Worm (Caenorhabditis elegans) whole organism, late embryonic: Measurements from ENCODE around the gene Y46D2A.3.

Experiments used
- K02D7.2 ChIP-seq: sonication (generic microtip); optimal IDR thresholded peaks from 2 replicates; lab custom pipeline; 2017; ENCODE audit warnings: mild to moderate bottlenecking, missing genetic modification characterization, missing compliant biosample characterization
- ceh-22 ChIP-seq: sonication (generic microtip); optimal IDR thresholded peaks from 2 replicates; lab custom pipeline; 2017; ENCODE audit warnings: missing biosample characterization, missing genetic modification characterization
- ceh-6 ChIP-seq: fragments of 200-800 bp; sonication (Bioruptor generic); optimal IDR thresholded peaks from 2 replicates; lab custom pipeline; 2018; ENCODE audit warnings: mild to moderate bottlenecking, missing genetic modification characterization, missing compliant biosample characterization
- fkh-10 ChIP-seq: fragments of 150-350 bp; optimal IDR thresholded peaks from 2 replicates; lab custom pipeline; 2014; ENCODE audit warnings: missing biosample characterization, missing genetic modification reagents, missing genetic modification characterization
- fkh-6 ChIP-seq: sonication (generic microtip); optimal IDR thresholded peaks from 2 replicates; lab custom pipeline; 2016; ENCODE audit warnings: missing genetic modification characterization, missing compliant biosample characterization
- hlh-6 ChIP-seq: sonication (generic microtip); optimal IDR thresholded peaks from 2 replicates; lab custom pipeline; 2016; ENCODE audit warnings: missing genotype, missing genetic modification characterization, missing compliant biosample characterization
- hlh-8 ChIP-seq: sonication (generic microtip); optimal IDR thresholded peaks from 2 replicates; lab custom pipeline; 2016; ENCODE audit warnings: missing genotype, missing genetic modification characterization, missing compliant biosample characterization
- lin-11 ChIP-seq: fragments of 200-800 bp; sonication (Bioruptor generic); optimal IDR thresholded peaks from 2 replicates; lab custom pipeline; 2018; ENCODE audit warnings: mild to moderate bottlenecking, missing genetic modification characterization, missing compliant biosample characterization
- nfya-1 ChIP-seq: sonication (generic microtip); optimal IDR thresholded peaks from 2 replicates; lab custom pipeline; 2017; ENCODE audit warnings: missing genetic modification characterization, mild to moderate bottlenecking, missing compliant biosample characterization, antibody characterized with exemption, moderate library complexity
- nhr-11 ChIP-seq: fragments of 150-350 bp; optimal IDR thresholded peaks from 2 replicates; lab custom pipeline; 2014; ENCODE audit warnings: missing biosample characterization, missing genetic modification characterization
- nhr-232 ChIP-seq: sonication (generic microtip); optimal IDR thresholded peaks from 2 replicates; lab custom pipeline; 2016; ENCODE audit warnings: missing genetic modification characterization, missing compliant biosample characterization
- pros-1 ChIP-seq: fragments of 150-350 bp; optimal IDR thresholded peaks from 2 replicates; lab custom pipeline; 2014; ENCODE audit warnings: missing biosample characterization, missing genetic modification reagents, missing genetic modification characterization
- tbx-2 ChIP-seq: sonication (generic microtip); optimal IDR thresholded peaks from 2 replicates; lab custom pipeline; 2016; ENCODE audit warnings: missing genetic modification characterization, missing compliant biosample characterization
- unc-42 ChIP-seq: sonication (generic microtip); optimal IDR thresholded peaks from 2 replicates; lab custom pipeline; 2016; ENCODE audit warnings: missing genotype, missing genetic modification characterization, missing compliant biosample characterization

DNA sequence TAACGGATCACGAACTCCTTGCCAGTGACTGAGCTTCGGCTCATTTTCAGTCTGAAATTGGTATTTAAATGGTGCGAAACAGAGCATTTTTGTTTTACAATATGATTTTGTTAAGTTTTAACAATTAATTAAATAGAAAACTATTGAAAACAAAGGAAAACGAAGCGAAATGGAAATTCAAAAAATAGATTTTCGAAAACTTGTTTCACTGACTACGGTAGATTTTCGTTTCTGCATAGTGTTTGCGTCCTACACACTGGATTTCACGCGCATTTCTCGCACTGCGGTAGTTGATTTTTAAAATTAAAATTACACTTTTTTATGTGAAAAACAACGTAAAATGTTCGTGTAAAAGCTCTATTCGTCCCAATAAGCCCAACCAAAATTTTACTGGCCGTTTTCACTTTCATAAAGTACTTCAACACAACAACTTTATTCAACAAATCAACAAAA is 19.4 kb upstream of the Y46D2A.3 start, which contains the start of gene bath-30:
- TF ChIP-seq K02D7.2 (tag; lab: Kevin White, UChicago) (no peak), lin-11 (tag; lab: Kevin White, UChicago) (no peak), nhr-232 (no peak), unc-42 (tag; lab: Kevin White, UChicago) (no peak), fkh-6 (tag; lab: Kevin White, UChicago) (no peak), hlh-8 (tag; lab: Kevin White, UChicago) (no peak), fkh-10 (GFP tag; lab: Kevin White, UChicago) (no peak), ceh-6 (GFP tag; lab: Kevin White, UChicago) (no peak), tbx-2 (no peak), nfya-1 (tag; lab: Kevin White, UChicago) (no peak), nhr-11 (tag; lab: Kevin White, UChicago) (no peak), ceh-22 (no peak), hlh-6 (tag; lab: Kevin White, UChicago) (no peak), pros-1 (tag; lab: Kevin White, UChicago) (no peak)
